Fruit fly (Drosophila melanogaster): Measurements from ENCODE around the gene CG12025.

DNA sequence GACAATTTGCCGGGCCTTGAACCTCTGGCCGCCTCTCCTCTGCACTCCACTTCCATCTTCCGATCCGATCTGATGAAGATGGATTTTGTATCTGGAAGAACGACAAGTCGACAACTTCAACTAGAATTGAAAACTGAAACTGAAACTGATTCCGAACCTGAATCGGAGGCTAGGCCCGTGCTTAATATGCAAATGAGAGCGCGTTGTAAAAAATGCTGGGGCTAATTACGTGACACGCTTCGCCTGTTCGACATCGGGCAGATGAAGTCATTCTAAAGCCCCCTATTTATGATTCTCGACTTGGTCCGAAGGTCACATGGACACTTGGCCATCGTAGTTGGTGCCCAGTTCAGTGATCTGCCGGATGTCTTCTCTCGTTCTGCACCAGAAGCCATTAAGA lies 48.6 kb upstream of the CG12025 start:
- no peak for TF ChIP-seq CG34367 (tag; optimal IDR thresholded peaks at IDR 0.05)
- no peak for TF ChIP-seq Ets98B (GFP tag; IDR thresholded peaks at IDR 0.05)
- TF ChIP-seq CG13204 (GFP tag; optimal IDR thresholded peaks at IDR 0.05) = no peak

Data from whole organism, pupa.